Fruit fly (Drosophila melanogaster): ENCODE measurements around the gene exex.
A peak's percentile ranks its signal among the peaks of the same experiment; 100 is the strongest.

Gene exex

dm6 chr3L:7960707-7961695 lies 13.0 kb downstream of the exex start (continued):
- no peak for TF ChIP-seq dysf (GFP tag; IDR thresholded peaks at IDR 0.05)
- no peak for TF ChIP-seq fd102C (GFP tag; optimal IDR thresholded peaks at IDR 0.05)
- no peak for TF ChIP-seq Sin3A (optimal IDR thresholded peaks at IDR 0.05)
- no peak for TF ChIP-seq nom (GFP tag; optimal IDR thresholded peaks at IDR 0.05)
- TF ChIP-seq zen2 (GFP tag; IDR thresholded peaks at IDR 0.05; ENCODE audit: partially characterized antibody) = no peak
- TF ChIP-seq dati (GFP tag; IDR thresholded peaks at IDR 0.05) = peak; percentile 10; the same call in 1 of the 2 replicates
- no peak for TF ChIP-seq Stat92E (GFP tag; optimal IDR thresholded peaks at IDR 0.05)
- peak; percentile 30 for TF ChIP-seq Blimp-1 (GFP tag; optimal IDR thresholded peaks at IDR 0.05)
- TF ChIP-seq sqz (GFP tag; optimal IDR thresholded peaks at IDR 0.05) = peak; percentile 62
- no peak for TF ChIP-seq dpn (GFP tag; optimal IDR thresholded peaks at IDR 0.05)
- TF ChIP-seq Max (GFP tag; optimal IDR thresholded peaks at IDR 0.05) = no peak
- TF ChIP-seq CG2889 (GFP tag; IDR thresholded peaks at IDR 0.05) = no peak
- TF ChIP-seq z (GFP tag; IDR thresholded peaks at IDR 0.05) = 0 out of 3 replicates have a peak, but pooled peaks have one; percentile 40
- TF ChIP-seq Ptx1 (GFP tag; IDR thresholded peaks at IDR 0.05) = no peak; the same call in 1 of the 2 replicates
- TF ChIP-seq zf30C (GFP tag; optimal IDR thresholded peaks at IDR 0.05) = no peak
- TF ChIP-seq CG8089 (GFP tag; optimal IDR thresholded peaks at IDR 0.05) = no peak
- TF ChIP-seq CG7745 (tag; optimal IDR thresholded peaks at IDR 0.05) = no peak
- TF ChIP-seq E2f2 (GFP tag; IDR thresholded peaks at IDR 0.05) = no peak
- peak; percentile 13 for TF ChIP-seq CG2875 (GFP tag; optimal IDR thresholded peaks at IDR 0.05)
- TF ChIP-seq maf-S (GFP tag; optimal IDR thresholded peaks at IDR 0.05) = no peak
- TF ChIP-seq Ets65A (GFP tag) = peak; percentile 91
- TF ChIP-seq HLHmδ (GFP tag; optimal IDR thresholded peaks at IDR 0.05) = no peak
- no peak for TF ChIP-seq BEAF-32 (GFP tag; optimal IDR thresholded peaks at IDR 0.05)
- TF ChIP-seq btn (GFP tag; optimal IDR thresholded peaks at IDR 0.05) = no peak
- TF ChIP-seq sens (GFP tag) = peak; percentile 73
- TF ChIP-seq cas (GFP tag; IDR thresholded peaks at IDR 0.05) = no peak
- TF ChIP-seq CG3281 (GFP tag; optimal IDR thresholded peaks at IDR 0.05) = peak; percentile 65
- TF ChIP-seq gfzf (GFP tag; optimal IDR thresholded peaks at IDR 0.05) = no peak
- TF ChIP-seq otp (GFP tag; IDR thresholded peaks at IDR 0.05) = peak; percentile 67
- TF ChIP-seq corto (GFP tag; optimal IDR thresholded peaks at IDR 0.05) = peak; percentile 55
- TF ChIP-seq sc (optimal IDR thresholded peaks at IDR 0.05) = no peak
- TF ChIP-seq sc (GFP tag; optimal IDR thresholded peaks at IDR 0.05) = peak; percentile 42
- no peak for TF ChIP-seq CG8765 (GFP tag; IDR thresholded peaks at IDR 0.05)
- no peak for TF ChIP-seq Dip2 (GFP tag; IDR thresholded peaks at IDR 0.05)
- TF ChIP-seq odd (GFP tag; optimal IDR thresholded peaks at IDR 0.05) = peak; percentile 20
- TF ChIP-seq sug (tag; optimal IDR thresholded peaks at IDR 0.05) = peak; percentile 75
- no peak for TF ChIP-seq kay (GFP tag; optimal IDR thresholded peaks at IDR 0.05)
- TF ChIP-seq tup (GFP tag; optimal IDR thresholded peaks at IDR 0.05) = no peak
- no peak for TF ChIP-seq twi (tag; optimal IDR thresholded peaks at IDR 0.05)
- no peak for TF ChIP-seq slou (GFP tag; optimal IDR thresholded peaks at IDR 0.05)
- no peak for TF ChIP-seq Fer3 (tag; optimal IDR thresholded peaks at IDR 0.05)
- no peak for TF ChIP-seq vvl (GFP tag; IDR thresholded peaks at IDR 0.05)
- TF ChIP-seq sens-2 (GFP tag; IDR thresholded peaks at IDR 0.05) = peak; percentile 28; the same call in 1 of the 2 replicates
- TF ChIP-seq CG16813 (GFP tag; IDR thresholded peaks at IDR 0.05; ENCODE audit: partially characterized antibody) = no peak
- peak; percentile 20 for TF ChIP-seq CTCF (GFP tag; optimal IDR thresholded peaks at IDR 0.05)
- no peak for TF ChIP-seq h (optimal IDR thresholded peaks at IDR 0.05)
- TF ChIP-seq gcm (GFP tag; optimal IDR thresholded peaks at IDR 0.05) = peak; percentile 14
- peak; percentile 52 for TF ChIP-seq CG33557 (GFP tag; optimal IDR thresholded peaks at IDR 0.05)
- no peak for TF ChIP-seq jigr1 (GFP tag; IDR thresholded peaks at IDR 0.05)
- TF ChIP-seq cato (GFP tag; optimal IDR thresholded peaks at IDR 0.05; ENCODE audit: borderline replicate concordance) = no peak

Measured in whole organism, embryonic.